Fruit fly (Drosophila melanogaster) whole organism, embryonic: ENCODE data around the gene Cks85A.

ENCODE experiments used
- ATbp ChIP-seq: fragments of 200-800 bp; sonication (Bioruptor generic); optimal IDR thresholded peaks from 2 replicates; lab custom pipeline; 2017; ENCODE audit warnings: missing biosample characterization, mild to moderate bottlenecking, missing genetic modification characterization, missing genetic modification reagents
- Atf6 ChIP-seq: fragments of 200-800 bp; sonication (Bioruptor generic); IDR thresholded peaks from 2 replicates; pipeline ENCODE4 v1.3.6; 2022; ENCODE audit warnings: missing biosample characterization, missing genetic modification characterization
- BEAF-32 ChIP-seq: fragments of 200-800 bp; sonication (Bioruptor generic); optimal IDR thresholded peaks from 3 replicates; lab custom pipeline; 2017; ENCODE audit warnings: missing biosample characterization, missing genetic modification characterization, mild to moderate bottlenecking, moderate library complexity, missing genetic modification reagents
- CG10147 ChIP-seq: fragments of 200-800 bp; sonication (Bioruptor generic); optimal IDR thresholded peaks from 2 replicates; lab custom pipeline; 2019; ENCODE audit warnings: missing biosample characterization, mild to moderate bottlenecking, missing genetic modification characterization, moderate library complexity
- CG10366 ChIP-seq: fragments of 200-800 bp; sonication (Bioruptor generic); IDR thresholded peaks from 2 replicates; pipeline ENCODE4 v1.3.6; 2022; ENCODE audit warnings: missing biosample characterization, missing genetic modification characterization
- CG12391 ChIP-seq: fragments of 200-800 bp; sonication (Bioruptor generic); optimal IDR thresholded peaks from 3 replicates; lab custom pipeline; 2018; ENCODE audit warnings: missing biosample characterization, mild to moderate bottlenecking, missing genetic modification characterization, moderate library complexity
- CG13424 ChIP-seq: fragments of 200-800 bp; sonication (Bioruptor generic); optimal IDR thresholded peaks from 2 replicates; lab custom pipeline; 2019; ENCODE audit warnings: missing biosample characterization, mild to moderate bottlenecking, missing genetic modification characterization, moderate library complexity
- CG17359 ChIP-seq: fragments of 200-800 bp; sonication (Bioruptor generic); optimal IDR thresholded peaks from 3 replicates; lab custom pipeline; 2018; ENCODE audit warnings: missing biosample characterization, mild to moderate bottlenecking, missing genetic modification characterization, moderate library complexity
- CG17568 ChIP-seq: fragments of 200-800 bp; sonication (Bioruptor generic); optimal IDR thresholded peaks from 2 replicates; lab custom pipeline; 2018; ENCODE audit warnings: missing biosample characterization, mild to moderate bottlenecking, missing genetic modification characterization, moderate library complexity
- CG2120 ChIP-seq: fragments of 200-800 bp; sonication (Bioruptor generic); optimal IDR thresholded peaks from 3 replicates; lab custom pipeline; 2016; ENCODE audit warnings: missing biosample characterization, missing genetic modification characterization
- CG31224 ChIP-seq: fragments of 200-800 bp; sonication (Bioruptor generic); IDR thresholded peaks from 2 replicates; pipeline ENCODE4 v1.3.6; 2022; ENCODE audit warnings: missing biosample characterization, missing genetic modification characterization
- CG32532 ChIP-seq: fragments of 200-800 bp; sonication (Bioruptor generic); IDR thresholded peaks from 2 replicates; pipeline ENCODE4 v1.3.6; 2022; ENCODE audit warnings: missing biosample characterization, missing genetic modification characterization
- CG4404 ChIP-seq: fragments of 200-800 bp; sonication (Bioruptor generic); IDR thresholded peaks from 2 replicates; pipeline ENCODE4 v1.3.6; 2022; ENCODE audit warnings: missing biosample characterization, missing genetic modification characterization
- CG4617 ChIP-seq: fragments of 200-800 bp; sonication (Bioruptor generic); optimal IDR thresholded peaks from 3 replicates; lab custom pipeline; 2016; ENCODE audit warnings: missing biosample characterization, missing genetic modification characterization, borderline replicate concordance
- CG6175 ChIP-seq: fragments of 200-800 bp; sonication (Bioruptor generic); IDR thresholded peaks from 3 replicates; pipeline ENCODE4 v1.3.6; 2022; ENCODE audit warnings: missing biosample characterization, missing genetic modification characterization
- CG8089 ChIP-seq: fragments of 200-800 bp; sonication (Bioruptor generic); optimal IDR thresholded peaks from 3 replicates; lab custom pipeline; 2016; ENCODE audit warnings: missing biosample characterization, missing genetic modification characterization
- CG8924 ChIP-seq: fragments of 200-800 bp; optimal IDR thresholded peaks from 3 replicates; lab custom pipeline; 2019; ENCODE audit warnings: missing biosample characterization, mild to moderate bottlenecking, missing genetic modification characterization, moderate library complexity
- CG9932 ChIP-seq: fragments of 200-800 bp; sonication (Bioruptor generic); IDR thresholded peaks from 2 replicates; pipeline ENCODE4 v1.3.6; 2022; ENCODE audit warnings: missing biosample characterization, missing genetic modification characterization
- Eip74EF ChIP-seq, 2 experiments: fragments of 200-800 bp in 1 of 2; fragments of >200 bp in 1 of 2; sonication (Bioruptor generic) in 1 of 2; optimal IDR thresholded peaks; 2 replicates each; lab custom pipeline; 2017 to 2019; ENCODE audit warnings: missing biosample characterization in 2 of 2, missing genetic modification characterization in 2 of 2, mild to moderate bottlenecking in 1 of 2, moderate library complexity in 1 of 2
- Fer1 ChIP-seq: fragments of 200-800 bp; sonication (Bioruptor generic); optimal IDR thresholded peaks from 2 replicates; lab custom pipeline; 2017; ENCODE audit warnings: missing biosample characterization, mild to moderate bottlenecking, missing genetic modification characterization
- Fer3 ChIP-seq: fragments of 200-800 bp; sonication (Bioruptor generic); optimal IDR thresholded peaks from 2 replicates; lab custom pipeline; 2018; ENCODE audit warnings: missing biosample characterization, mild to moderate bottlenecking, missing genetic modification characterization, moderate library complexity
- H2.0 ChIP-seq: fragments of 200-800 bp; sonication (Bioruptor generic); IDR thresholded peaks from 2 replicates; pipeline ENCODE4 v1.3.6; 2022; ENCODE audit warnings: missing biosample characterization, missing genetic modification characterization
- HLH54F ChIP-seq: fragments of 200-800 bp; sonication (Bioruptor generic); optimal IDR thresholded peaks from 3 replicates; lab custom pipeline; 2016; ENCODE audit warnings: missing biosample characterization, missing genetic modification characterization
- MBD-R2 ChIP-seq: fragments of 200-800 bp; sonication (Bioruptor generic); IDR thresholded peaks from 2 replicates; pipeline ENCODE4 v1.3.6; 2022; ENCODE audit warnings: missing biosample characterization, missing genetic modification characterization
- NC2α ChIP-seq: fragments of 200-800 bp; sonication (Bioruptor generic); optimal IDR thresholded peaks from 2 replicates; lab custom pipeline; 2016; ENCODE audit warnings: missing biosample characterization, missing genetic modification characterization
- NK7.1 ChIP-seq: fragments of 200-800 bp; sonication (Bioruptor generic); optimal IDR thresholded peaks from 3 replicates; lab custom pipeline; 2016; ENCODE audit warnings: missing biosample characterization, missing genetic modification characterization
- Nf-YA ChIP-seq: fragments of 200-800 bp; sonication (Bioruptor generic); IDR thresholded peaks from 2 replicates; pipeline ENCODE4 v1.3.6; 2022; ENCODE audit warnings: missing biosample characterization, missing genetic modification characterization
- NfI ChIP-seq: fragments of 200-800 bp; sonication (Bioruptor generic); optimal IDR thresholded peaks from 3 replicates; lab custom pipeline; 2018; ENCODE audit warnings: missing biosample characterization, mild to moderate bottlenecking, missing genetic modification characterization, moderate library complexity
- Pdp1 ChIP-seq, 2 experiments: fragments of 200-800 bp; sonication (Bioruptor generic); optimal IDR thresholded peaks; 3 replicates each; lab custom pipeline; 2016; ENCODE audit warnings: missing biosample characterization in 2 of 2, missing genetic modification characterization in 2 of 2, mild to moderate bottlenecking in 1 of 2, moderate library complexity in 1 of 2
- Spps ChIP-seq: fragments of 200-800 bp; sonication (Bioruptor generic); optimal IDR thresholded peaks from 2 replicates; lab custom pipeline; 2018; ENCODE audit warnings: missing biosample characterization, mild to moderate bottlenecking, missing genetic modification characterization
- ap ChIP-seq: fragments of 200-800 bp; sonication (Bioruptor generic); IDR thresholded peaks from 2 replicates; pipeline ENCODE4 v1.3.6; 2022; ENCODE audit warnings: missing biosample characterization, missing genetic modification characterization
- bigmax ChIP-seq: fragments of 200-800 bp; sonication (Bioruptor generic); optimal IDR thresholded peaks from 2 replicates; lab custom pipeline; 2018; ENCODE audit warnings: missing biosample characterization, mild to moderate bottlenecking, missing genetic modification characterization
- bowl ChIP-seq: fragments of 200-800 bp; sonication (Bioruptor generic); IDR thresholded peaks from 2 replicates; pipeline ENCODE4 v1.3.6; 2022; ENCODE audit warnings: missing biosample characterization, missing genetic modification characterization
- btn ChIP-seq: fragments of 200-800 bp; sonication (Bioruptor generic); optimal IDR thresholded peaks from 2 replicates; lab custom pipeline; 2016; ENCODE audit warnings: missing biosample characterization, missing genetic modification characterization
- cato ChIP-seq: fragments of 200-800 bp; sonication (Bioruptor generic); optimal IDR thresholded peaks from 2 replicates; lab custom pipeline; 2016; ENCODE audit warnings: missing biosample characterization, missing genetic modification characterization, borderline replicate concordance
- chif ChIP-seq, 2 experiments: fragments of 200-800 bp; sonication (Bioruptor generic); optimal IDR thresholded peaks; 3 replicates each; lab custom pipeline; 2016; ENCODE audit warnings: missing biosample characterization in 2 of 2, missing genetic modification characterization in 2 of 2
- dimm ChIP-seq: fragments of 200-800 bp; sonication (Bioruptor generic); IDR thresholded peaks from 2 replicates; pipeline ENCODE4 v1.3.6; 2022; ENCODE audit warnings: missing biosample characterization, missing genetic modification characterization
- disco-r ChIP-seq: fragments of 200-800 bp; sonication (Bioruptor generic); optimal IDR thresholded peaks from 2 replicates; lab custom pipeline; 2016; ENCODE audit warnings: missing biosample characterization, missing genetic modification characterization
- eve ChIP-seq, 2 experiments: fragments of >200 bp; optimal IDR thresholded peaks; 2 replicates each; lab custom pipeline; 2017; ENCODE audit warnings: missing biosample characterization in 2 of 2, missing genetic modification characterization in 2 of 2
- gem ChIP-seq: fragments of 200-800 bp; sonication (Bioruptor generic); optimal IDR thresholded peaks from 2 replicates; lab custom pipeline; 2019; ENCODE audit warnings: missing biosample characterization, mild to moderate bottlenecking, missing genetic modification characterization, moderate library complexity
- kay ChIP-seq: fragments of 200-800 bp; sonication (Bioruptor generic); optimal IDR thresholded peaks from 2 replicates; lab custom pipeline; 2016; ENCODE audit warnings: missing biosample characterization, missing genetic modification characterization
- lab ChIP-seq: fragments of 200-800 bp; sonication (Bioruptor generic); optimal IDR thresholded peaks from 3 replicates; lab custom pipeline; 2017; ENCODE audit warnings: missing biosample characterization, missing genetic modification characterization, mild to moderate bottlenecking, moderate library complexity, missing genetic modification reagents
- lola ChIP-seq, 3 experiments: fragments of >200 bp in 2 of 3; fragments of 200-800 bp in 1 of 3; sonication (Bioruptor generic) in 1 of 3; optimal IDR thresholded peaks; 2 replicates each; lab custom pipeline; 2017 to 2019; ENCODE audit warnings: missing biosample characterization in 3 of 3, missing genetic modification characterization in 3 of 3, mild to moderate bottlenecking in 1 of 3, moderate library complexity in 1 of 3
- otp ChIP-seq: fragments of 200-800 bp; sonication (Bioruptor generic); IDR thresholded peaks from 3 replicates; pipeline ENCODE4, ENCODE4 v1.3.6; 2022; ENCODE audit warnings: missing biosample characterization, missing genetic modification characterization
- p53 ChIP-seq: fragments of 200-800 bp; sonication (Bioruptor generic); optimal IDR thresholded peaks from 2 replicates; lab custom pipeline; 2016; ENCODE audit warnings: missing biosample characterization, missing genetic modification characterization
- sens-2 ChIP-seq: fragments of 200-800 bp; sonication (Bioruptor generic); IDR thresholded peaks from 2 replicates; pipeline ENCODE4 v1.3.6; 2022; ENCODE audit warnings: missing biosample characterization, missing genetic modification characterization
- sisA ChIP-seq: fragments of 200-800 bp; sonication (Bioruptor generic); IDR thresholded peaks from 2 replicates; pipeline ENCODE4 v1.3.6; 2022; ENCODE audit warnings: missing biosample characterization, missing genetic modification characterization
- so ChIP-seq: fragments of 200-800 bp; sonication (Bioruptor generic); IDR thresholded peaks from 3 replicates; pipeline ENCODE4 v1.3.6; 2022; ENCODE audit warnings: missing biosample characterization, missing genetic modification characterization
- tio ChIP-seq: fragments of 200-800 bp; sonication (Bioruptor generic); optimal IDR thresholded peaks from 2 replicates; lab custom pipeline; 2017; ENCODE audit warnings: missing biosample characterization, missing genetic modification characterization, inconsistent platforms
- tna ChIP-seq: fragments of 200-800 bp; sonication (Bioruptor generic); IDR thresholded peaks from 2 replicates; pipeline ENCODE4 v1.3.6; 2022; ENCODE audit warnings: missing biosample characterization, missing genetic modification characterization; ENCODE audit not compliant: partially characterized antibody

The Cks85A gene

dm6 chr3R:8746354-8746753 lies 28.1 kb upstream of the Cks85A start (continued):
- TF ChIP-seq sens-2 (peak; percentile 39; the same call in 1 of the 2 replicates), MBD-R2 (GFP tag; lab: Robert Waterston, UW) (peak; percentile 15; the same call in 1 of the 2 replicates), p53 (no peak), lab (GFP tag; lab: Kevin White, UChicago) (peak; percentile 59), sisA (GFP tag; lab: Robert Waterston, UW) (peak; percentile 64; the same call in 1 of the 2 replicates), gem (tag; lab: Kevin White, UChicago) (peak; percentile 84), CG8924 (peak; percentile 71), Pdp1 (GFP tag; optimal IDR thresholded peaks at IDR 0.05; lab: Kevin White, UChicago) (peak; percentile 22 to 31), CG12391 (peak; percentile 74), H2.0 (GFP tag; lab: Robert Waterston, UW) (0 out of 2 replicates have a peak, but pooled peaks have one; percentile 30), Nf-YA (GFP tag; lab: Robert Waterston, UW) (peak; percentile 54), eve (GFP tag; optimal IDR thresholded peaks at IDR 0.05; lab: Kevin White, UChicago) (peak in 1 of 2 experiments; percentile 84), CG6175 (GFP tag; lab: Robert Waterston, UW) (no peak), cato (GFP tag; lab: Kevin White, UChicago) (no peak), CG2120 (GFP tag; lab: Kevin White, UChicago) (peak; percentile 38), Fer1 (GFP tag; lab: Kevin White, UChicago) (peak; percentile 49), ap (GFP tag; lab: Robert Waterston, UW) (peak; percentile 64), CG31224 (peak; percentile 47; the same call in 1 of the 2 replicates), so (GFP tag; lab: Robert Waterston, UW) (peak; percentile 65; the same call in 2 of the 3 replicates), CG32532 (GFP tag; lab: Robert Waterston, UW) (peak; percentile 40; the same call in 1 of the 2 replicates), ATbp (GFP tag; lab: Kevin White, UChicago) (peak; percentile 37), btn (GFP tag; lab: Kevin White, UChicago) (no peak), CG13424 (tag; lab: Kevin White, UChicago) (peak; percentile 59), BEAF-32 (GFP tag; lab: Kevin White, UChicago) (no peak), NK7.1 (GFP tag; lab: Kevin White, UChicago) (peak; percentile 23), tna (GFP tag; lab: Robert Waterston, UW) (no peak), CG9932 (GFP tag; lab: Robert Waterston, UW) (peak; percentile 36; the same call in 1 of the 2 replicates), Atf6 (GFP tag; lab: Robert Waterston, UW) (peak; percentile 65), kay (GFP tag; lab: Kevin White, UChicago) (no peak), bigmax (GFP tag; lab: Kevin White, UChicago) (no peak), HLH54F (GFP tag; lab: Kevin White, UChicago) (no peak), Spps (tag; lab: Kevin White, UChicago) (peak; percentile 64), lola (GFP tag; optimal IDR thresholded peaks at IDR 0.05; lab: Kevin White, UChicago) (peak in 1 of 3 experiments; percentile 65), Fer3 (tag; lab: Kevin White, UChicago) (peak; percentile 31), CG17568 (peak; percentile 35), CG8089 (no peak), dimm (GFP tag; lab: Robert Waterston, UW) (0 out of 2 replicates have a peak, but pooled peaks have one; percentile 28), NC2α (GFP tag; lab: Kevin White, UChicago) (no peak), bowl (no peak), CG17359 (tag; lab: Kevin White, UChicago) (peak; percentile 67), CG10366 (GFP tag; lab: Robert Waterston, UW) (0 out of 2 replicates have a peak, but pooled peaks have one; percentile 21), CG4617 (GFP tag; lab: Kevin White, UChicago) (peak; percentile 17), CG4404 (GFP tag; lab: Robert Waterston, UW) (peak; percentile 52), disco-r (GFP tag; lab: Kevin White, UChicago) (no peak), CG10147 (GFP tag; lab: Kevin White, UChicago) (peak; percentile 54), chif (GFP tag; optimal IDR thresholded peaks at IDR 0.05; lab: Kevin White, UChicago) (peak; percentile 33 to 42), otp (GFP tag; lab: Robert Waterston, UW) (no peak), tio (peak; percentile 44), NfI (GFP tag; lab: Kevin White, UChicago) (peak; percentile 16), Eip74EF (GFP tag; optimal IDR thresholded peaks at IDR 0.05; lab: Kevin White, UChicago) (peak in 1 of 2 experiments; percentile 19)
